Fruit fly (Drosophila melanogaster) whole organism, embryonic: ENCODE data around the gene r-l.

Source experiments
- Asciz ChIP-seq: fragments of 200-800 bp; sonication (Bioruptor generic); optimal IDR thresholded peaks from 2 replicates; lab custom pipeline; 2017; ENCODE audit warnings: missing biosample characterization, mild to moderate bottlenecking, missing genetic modification characterization, missing genetic modification reagents
- Atf-2 ChIP-seq: fragments of 200-800 bp; sonication (Bioruptor generic); optimal IDR thresholded peaks from 2 replicates; lab custom pipeline; 2016; ENCODE audit warnings: missing biosample characterization, missing genetic modification characterization
- CG10431 ChIP-seq: fragments of 200-800 bp; sonication (Bioruptor generic); optimal IDR thresholded peaks from 3 replicates; lab custom pipeline; 2018; ENCODE audit warnings: missing biosample characterization, mild to moderate bottlenecking, missing genetic modification characterization
- CG11398 ChIP-seq: fragments of 200-800 bp; sonication (Bioruptor generic); optimal IDR thresholded peaks from 2 replicates; lab custom pipeline; 2016; ENCODE audit warnings: missing biosample characterization, missing genetic modification characterization
- CG11456 ChIP-seq: fragments of 200-800 bp; sonication (Bioruptor generic); IDR thresholded peaks from 3 replicates; pipeline ENCODE4 v1.3.6; 2022; ENCODE audit warnings: missing biosample characterization, missing genetic modification characterization
- CG13287 ChIP-seq: fragments of 200-800 bp; sonication (Bioruptor generic); IDR thresholded peaks from 2 replicates; pipeline ENCODE4 v1.3.6; 2022; ENCODE audit warnings: missing biosample characterization, missing genetic modification characterization; ENCODE audit not compliant: partially characterized antibody
- CG15601 ChIP-seq: fragments of 200-800 bp; sonication (Bioruptor generic); optimal IDR thresholded peaks from 3 replicates; lab custom pipeline; 2019; ENCODE audit warnings: missing biosample characterization, mild to moderate bottlenecking, missing genetic modification characterization, moderate library complexity
- CG15696 ChIP-seq: fragments of 200-800 bp; sonication (Bioruptor generic); optimal IDR thresholded peaks from 2 replicates; lab custom pipeline; 2019; ENCODE audit warnings: missing biosample characterization, mild to moderate bottlenecking, missing genetic modification characterization, moderate library complexity
- CG16779 ChIP-seq: fragments of 200-800 bp; sonication (Bioruptor generic); IDR thresholded peaks from 2 replicates; pipeline ENCODE4 v1.3.6; 2022; ENCODE audit warnings: missing biosample characterization, missing genetic modification characterization
- CG16813 ChIP-seq: fragments of 200-800 bp; sonication (Bioruptor generic); IDR thresholded peaks from 3 replicates; pipeline ENCODE4 v1.3.6; 2022; ENCODE audit warnings: missing biosample characterization, missing genetic modification characterization; ENCODE audit not compliant: partially characterized antibody
- CG17385 ChIP-seq: fragments of 200-800 bp; sonication (Bioruptor generic); optimal IDR thresholded peaks from 3 replicates; lab custom pipeline; 2018; ENCODE audit warnings: missing biosample characterization, mild to moderate bottlenecking, missing genetic modification characterization
- CG17802 ChIP-seq: fragments of 200-800 bp; sonication (Bioruptor generic); optimal IDR thresholded peaks from 2 replicates; lab custom pipeline; 2018; ENCODE audit warnings: missing biosample characterization, mild to moderate bottlenecking, missing genetic modification characterization, moderate library complexity
- CG18011 ChIP-seq: fragments of 200-800 bp; sonication (Bioruptor generic); optimal IDR thresholded peaks from 2 replicates; lab custom pipeline; 2017; ENCODE audit warnings: missing biosample characterization, missing genetic modification characterization, mild to moderate bottlenecking, moderate library complexity, missing genotype
- CG2116 ChIP-seq: fragments of 200-800 bp; sonication (Bioruptor generic); optimal IDR thresholded peaks from 3 replicates; lab custom pipeline; 2018; ENCODE audit warnings: missing biosample characterization, mild to moderate bottlenecking, missing genetic modification characterization
- CG30431 ChIP-seq: fragments of 200-800 bp; sonication (Bioruptor generic); optimal IDR thresholded peaks from 2 replicates; lab custom pipeline; 2017; ENCODE audit warnings: missing biosample characterization, missing genetic modification characterization
- CG32532 ChIP-seq: fragments of 200-800 bp; sonication (Bioruptor generic); IDR thresholded peaks from 2 replicates; pipeline ENCODE4 v1.3.6; 2022; ENCODE audit warnings: missing biosample characterization, missing genetic modification characterization
- CG32767 ChIP-seq: fragments of 200-800 bp; sonication (Bioruptor generic); IDR thresholded peaks from 2 replicates; pipeline ENCODE4 v1.3.6; 2022; ENCODE audit warnings: missing biosample characterization, missing genetic modification characterization
- CG34376 ChIP-seq: fragments of 200-800 bp; sonication (Bioruptor generic); optimal IDR thresholded peaks from 2 replicates; lab custom pipeline; 2018; ENCODE audit warnings: missing biosample characterization, mild to moderate bottlenecking, missing genetic modification characterization
- CG34422 ChIP-seq: fragments of 200-800 bp; sonication (Bioruptor generic); IDR thresholded peaks from 3 replicates; pipeline ENCODE4 v1.3.6; 2022; ENCODE audit warnings: missing biosample characterization, missing genetic modification characterization
- CG6175 ChIP-seq: fragments of 200-800 bp; sonication (Bioruptor generic); IDR thresholded peaks from 3 replicates; pipeline ENCODE4 v1.3.6; 2022; ENCODE audit warnings: missing biosample characterization, missing genetic modification characterization
- CG7987 ChIP-seq: fragments of 200-800 bp; sonication (Bioruptor generic); optimal IDR thresholded peaks from 2 replicates; lab custom pipeline; 2018; ENCODE audit warnings: missing biosample characterization, mild to moderate bottlenecking, missing genetic modification characterization, moderate library complexity
- CG9817 ChIP-seq: fragments of 200-800 bp; sonication (Bioruptor generic); optimal IDR thresholded peaks from 2 replicates; lab custom pipeline; 2018; ENCODE audit warnings: missing biosample characterization, mild to moderate bottlenecking, missing genetic modification characterization, moderate library complexity
- Deaf1 ChIP-seq: fragments of 200-800 bp; optimal IDR thresholded peaks from 3 replicates; lab custom pipeline; 2019; ENCODE audit warnings: missing biosample characterization, mild to moderate bottlenecking, missing genetic modification characterization, moderate library complexity
- Ets97D ChIP-seq: fragments of 200-800 bp; sonication (Bioruptor generic); optimal IDR thresholded peaks from 3 replicates; lab custom pipeline; 2016; ENCODE audit warnings: missing biosample characterization, missing genetic modification characterization
- HmgD ChIP-seq: fragments of 200-800 bp; sonication (Bioruptor generic); optimal IDR thresholded peaks from 3 replicates; lab custom pipeline; 2016; ENCODE audit warnings: missing biosample characterization, missing genetic modification characterization
- Kr ChIP-seq: fragments of 200-800 bp; sonication (Bioruptor generic); optimal IDR thresholded peaks from 2 replicates; lab custom pipeline; 2017; ENCODE audit warnings: missing biosample characterization, mild to moderate bottlenecking, missing genetic modification characterization
- Lpt ChIP-seq: fragments of >200 bp; optimal IDR thresholded peaks from 2 replicates; lab custom pipeline; 2018; ENCODE audit warnings: missing biosample characterization, missing genetic modification characterization
- Max ChIP-seq: fragments of 200-800 bp; sonication (Bioruptor generic); optimal IDR thresholded peaks from 2 replicates; lab custom pipeline; 2016; ENCODE audit warnings: missing biosample characterization, mild to moderate bottlenecking, missing genetic modification characterization
- NK7.1 ChIP-seq: fragments of 200-800 bp; sonication (Bioruptor generic); optimal IDR thresholded peaks from 3 replicates; lab custom pipeline; 2016; ENCODE audit warnings: missing biosample characterization, missing genetic modification characterization
- Poxn ChIP-seq: fragments of 200-800 bp; sonication (Bioruptor generic); IDR thresholded peaks from 2 replicates; pipeline ENCODE4 v1.3.6; 2022; ENCODE audit warnings: missing biosample characterization, missing genetic modification characterization
- btn ChIP-seq: fragments of 200-800 bp; sonication (Bioruptor generic); optimal IDR thresholded peaks from 2 replicates; lab custom pipeline; 2016; ENCODE audit warnings: missing biosample characterization, missing genetic modification characterization
- chm ChIP-seq: fragments of 200-800 bp; sonication (Bioruptor generic); IDR thresholded peaks from 2 replicates; pipeline ENCODE4 v1.3.6; 2022; ENCODE audit warnings: missing biosample characterization, missing genetic modification characterization
- croc ChIP-seq: fragments of 200-800 bp; sonication (Bioruptor generic); conservative IDR thresholded peaks from 3 replicates; pipeline ENCODE4 v1.3.6; 2022; ENCODE audit warnings: missing biosample characterization, missing genetic modification characterization
- crol ChIP-seq: fragments of 200-800 bp; sonication (Bioruptor generic); IDR thresholded peaks from 2 replicates; pipeline ENCODE4 v1.3.6; 2022; ENCODE audit warnings: missing biosample characterization, missing genetic modification characterization
- dm ChIP-seq: fragments of 200-800 bp; sonication (Bioruptor generic); optimal IDR thresholded peaks from 3 replicates; lab custom pipeline; 2016; ENCODE audit warnings: missing biosample characterization, missing genetic modification characterization
- ewg ChIP-seq: fragments of 200-800 bp; sonication (Bioruptor generic); optimal IDR thresholded peaks from 3 replicates; lab custom pipeline; 2017; ENCODE audit warnings: mild to moderate bottlenecking, missing biosample characterization, missing genetic modification reagents, missing genetic modification characterization
- ftz-f1 ChIP-seq: fragments of 200-800 bp; sonication (Bioruptor generic); optimal IDR thresholded peaks from 2 replicates; lab custom pipeline; 2016; ENCODE audit warnings: missing biosample characterization, missing genetic modification characterization
- gem ChIP-seq: fragments of 200-800 bp; sonication (Bioruptor generic); optimal IDR thresholded peaks from 2 replicates; lab custom pipeline; 2019; ENCODE audit warnings: missing biosample characterization, mild to moderate bottlenecking, missing genetic modification characterization, moderate library complexity
- gro ChIP-seq: fragments of 200-800 bp; sonication (Bioruptor generic); optimal IDR thresholded peaks from 2 replicates; lab custom pipeline; 2016; ENCODE audit warnings: missing biosample characterization, missing genetic modification characterization
- insv ChIP-seq, 2 experiments: fragments of 200-800 bp; sonication (Bioruptor generic); optimal IDR thresholded peaks; 3 replicates each; lab custom pipeline; 2016 to 2018; ENCODE audit warnings: missing biosample characterization in 2 of 2, missing genetic modification characterization in 2 of 2
- lab ChIP-seq: fragments of 200-800 bp; sonication (Bioruptor generic); optimal IDR thresholded peaks from 3 replicates; lab custom pipeline; 2017; ENCODE audit warnings: missing biosample characterization, missing genetic modification characterization, mild to moderate bottlenecking, moderate library complexity, missing genetic modification reagents
- maf-S ChIP-seq: fragments of 200-800 bp; sonication (Bioruptor generic); optimal IDR thresholded peaks from 2 replicates; lab custom pipeline; 2016; ENCODE audit warnings: missing biosample characterization, missing genetic modification characterization
- org-1 ChIP-seq: fragments of 200-800 bp; sonication (Bioruptor generic); optimal IDR thresholded peaks from 2 replicates; lab custom pipeline; 2017; ENCODE audit warnings: missing biosample characterization, missing genetic modification characterization
- pros ChIP-seq: fragments of 200-800 bp; sonication (Bioruptor generic); optimal IDR thresholded peaks from 3 replicates; lab custom pipeline; 2019; ENCODE audit warnings: missing biosample characterization, mild to moderate bottlenecking, missing genetic modification characterization, moderate library complexity
- sisA ChIP-seq: fragments of 200-800 bp; sonication (Bioruptor generic); IDR thresholded peaks from 2 replicates; pipeline ENCODE4 v1.3.6; 2022; ENCODE audit warnings: missing biosample characterization, missing genetic modification characterization
- sug ChIP-seq: fragments of 200-800 bp; optimal IDR thresholded peaks from 2 replicates; lab custom pipeline; 2019; ENCODE audit warnings: missing biosample characterization, mild to moderate bottlenecking, missing genetic modification characterization, moderate library complexity
- tll ChIP-seq, 2 experiments: fragments of 200-800 bp in 1 of 2; fragments of >200 bp in 1 of 2; sonication (Bioruptor generic) in 1 of 2; optimal IDR thresholded peaks; 2 replicates each; lab custom pipeline; 2017 to 2019; ENCODE audit warnings: missing biosample characterization in 2 of 2, missing genetic modification characterization in 2 of 2, mild to moderate bottlenecking in 1 of 2, moderate library complexity in 1 of 2
- tna ChIP-seq: fragments of 200-800 bp; sonication (Bioruptor generic); IDR thresholded peaks from 2 replicates; pipeline ENCODE4 v1.3.6; 2022; ENCODE audit warnings: missing biosample characterization, missing genetic modification characterization; ENCODE audit not compliant: partially characterized antibody
- twi ChIP-seq: fragments of 200-800 bp; optimal IDR thresholded peaks from 2 replicates; lab custom pipeline; 2019; ENCODE audit warnings: missing biosample characterization, mild to moderate bottlenecking, missing genetic modification characterization, moderate library complexity

Gene r-l

dm6 chr3R:21112742-21113465 lies 39.8 kb upstream of the r-l start (continued):
- TF ChIP-seq CG7987, result peak; percentile 93
- TF ChIP-seq CG16813 (GFP tag; lab: Robert Waterston, UW), result no peak
- peak; percentile 88 for TF ChIP-seq CG34422
- peak; percentile 89 for TF ChIP-seq org-1
- TF ChIP-seq CG9817 (tag; lab: Kevin White, UChicago), result peak; percentile 74
- TF ChIP-seq CG15601 (tag; lab: Kevin White, UChicago), result peak; percentile 79
- TF ChIP-seq CG11398, result peak; percentile 86
- peak; percentile 81 for TF ChIP-seq dm (GFP tag; lab: Kevin White, UChicago)
- no peak for TF ChIP-seq pros (GFP tag; lab: Kevin White, UChicago)
- TF ChIP-seq maf-S, result peak; percentile 85
- TF ChIP-seq CG10431 (GFP tag; lab: Kevin White, UChicago), result peak; percentile 26
- TF ChIP-seq croc (GFP tag; lab: Robert Waterston, UW), result peak; percentile 78
- TF ChIP-seq tna (GFP tag; lab: Robert Waterston, UW), result 0 out of 2 replicates have a peak, but pooled peaks have one; percentile 7
- TF ChIP-seq Asciz (GFP tag; lab: Kevin White, UChicago), result peak; percentile 81
- TF ChIP-seq CG17385 (GFP tag; lab: Kevin White, UChicago), result peak; percentile 83
- peak; percentile 94 for TF ChIP-seq gro
- peak; percentile 61 for TF ChIP-seq sug (tag; lab: Kevin White, UChicago)
- TF ChIP-seq insv (GFP tag; optimal IDR thresholded peaks at IDR 0.05; lab: Kevin White, UChicago), result peak in 1 of 2 experiments; percentile 38
- TF ChIP-seq CG16779 (GFP tag; lab: Robert Waterston, UW), result peak; percentile 81
- peak; percentile 75 for TF ChIP-seq CG17802
- TF ChIP-seq sisA (GFP tag; lab: Robert Waterston, UW), result peak; percentile 80
- peak; percentile 46; the same call in 1 of the 3 replicates for TF ChIP-seq CG6175 (GFP tag; lab: Robert Waterston, UW)
- peak; percentile 90 for TF ChIP-seq HmgD (GFP tag; lab: Kevin White, UChicago)
- TF ChIP-seq chm (GFP tag; lab: Robert Waterston, UW), result peak; percentile 89
- TF ChIP-seq Max (GFP tag; lab: Kevin White, UChicago), result peak; percentile 51
- TF ChIP-seq lab, result no peak
- TF ChIP-seq CG13287 (GFP tag; lab: Robert Waterston, UW), result no peak
- peak; percentile 71; the same call in 1 of the 2 replicates for TF ChIP-seq CG32767 (GFP tag; lab: Robert Waterston, UW)
- peak; percentile 25 for TF ChIP-seq Kr
- peak; percentile 94 for TF ChIP-seq gem (tag; lab: Kevin White, UChicago)
- peak; percentile 68 for TF ChIP-seq Ets97D (GFP tag; lab: Kevin White, UChicago)
- TF ChIP-seq Lpt (GFP tag; lab: Kevin White, UChicago), result no peak
- TF ChIP-seq twi (tag; lab: Kevin White, UChicago), result peak; percentile 45
- peak; percentile 82 for TF ChIP-seq CG15696
- TF ChIP-seq NK7.1 (GFP tag; lab: Kevin White, UChicago), result peak; percentile 88
- no peak for TF ChIP-seq Poxn
- TF ChIP-seq CG2116, result peak; percentile 52
- no peak for TF ChIP-seq CG34376 (GFP tag; lab: Kevin White, UChicago)
- TF ChIP-seq CG32532 (GFP tag; lab: Robert Waterston, UW), result peak; percentile 91
- peak; percentile 87 for TF ChIP-seq btn
- peak; percentile 89 for TF ChIP-seq CG11456 (GFP tag; lab: Robert Waterston, UW)
- TF ChIP-seq ftz-f1 (GFP tag; lab: Kevin White, UChicago), result no peak
- peak; percentile 90 for TF ChIP-seq Atf-2 (GFP tag; lab: Kevin White, UChicago)
- TF ChIP-seq CG18011 (GFP tag; lab: Kevin White, UChicago), result peak; percentile 75
- no peak for TF ChIP-seq tll (GFP tag; optimal IDR thresholded peaks at IDR 0.05; lab: Kevin White, UChicago)
- TF ChIP-seq CG30431 (GFP tag; lab: Kevin White, UChicago), result peak; percentile 78
- no peak for TF ChIP-seq crol (GFP tag; lab: Robert Waterston, UW)
- peak; percentile 79 for TF ChIP-seq ewg
- no peak for TF ChIP-seq Deaf1
